Worm (Caenorhabditis elegans) whole organism, young adult: ENCODE results near the gene best-4.

Experiments
- ama-1 ChIP-seq, 3 experiments: fragments of 150-350 bp in 1 of 3; sonication (generic microtip) in 2 of 3; optimal IDR thresholded peaks; 2 replicates each; lab custom pipeline; 2014 to 2018; ENCODE audit warnings: missing biosample characterization in 2 of 3, missing genetic modification characterization in 2 of 3, missing genetic modification reagents in 2 of 3
- efl-1 ChIP-seq: fragments of 150-350 bp; optimal IDR thresholded peaks from 2 replicates; lab custom pipeline; 2014; ENCODE audit warnings: missing biosample characterization, missing genetic modification reagents, missing genetic modification characterization
- ekl-4 ChIP-seq: fragments of 200-800 bp; sonication (Bioruptor generic); IDR thresholded peaks from 2 replicates; pipeline ENCODE4 v1.3.6; 2022; ENCODE audit warnings: missing genetic modification reagents, missing genetic modification characterization, missing compliant biosample characterization
- hrde-1 ChIP-seq: sonication (generic microtip); optimal IDR thresholded peaks from 2 replicates; lab custom pipeline; 2016; ENCODE audit warnings: missing genetic modification characterization, mild to moderate bottlenecking, missing compliant biosample characterization, moderate library complexity, missing genotype, missing genetic modification reagents, borderline replicate concordance
- rec-8 ChIP-seq, 2 experiments: sonication (generic microtip); optimal IDR thresholded peaks; 2 replicates each; lab custom pipeline; 2016; ENCODE audit warnings: mild to moderate bottlenecking in 2 of 2, missing genetic modification characterization in 2 of 2, missing genetic modification reagents in 2 of 2, missing genotype in 2 of 2, missing biosample characterization in 1 of 2, missing compliant biosample characterization in 1 of 2, moderate library complexity in 1 of 2
- unc-130 ChIP-seq: sonication (generic microtip); optimal IDR thresholded peaks from 2 replicates; lab custom pipeline; 2016; ENCODE audit warnings: missing genetic modification reagents, missing genetic modification characterization, missing compliant biosample characterization
- unc-62 ChIP-seq: fragments of 150-350 bp; optimal IDR thresholded peaks from 2 replicates; lab custom pipeline; 2014; ENCODE audit warnings: missing biosample characterization, missing genetic modification reagents, missing genetic modification characterization

ce11 chrII:8212-8611, 3.5 kb downstream of the best-4 start:
- TF ChIP-seq unc-62 (GFP tag; lab: Kevin White, UChicago) (no peak), unc-130 (no peak), ekl-4 (GFP tag; lab: Robert Waterston, UW) (no peak), hrde-1 (tag; lab: Kevin White, UChicago) (no peak), ama-1 (optimal IDR thresholded peaks at IDR 0.05; lab: Kevin White, UChicago) (no peak), ama-1 (GFP tag; optimal IDR thresholded peaks at IDR 0.05; lab: Kevin White, UChicago) (no peak), rec-8 (tag; optimal IDR thresholded peaks at IDR 0.05; lab: Kevin White, UChicago) (no peak), efl-1 (no peak)
